Worm (Caenorhabditis elegans) whole organism, mixed stage, embryonic: ENCODE measurements around the gene dph-3.

Experiments
- ceh-43 ChIP-seq: fragments of 200-800 bp; sonication (Bioruptor generic); optimal IDR thresholded peaks from 2 replicates; lab custom pipeline; 2018; ENCODE audit warnings: mild to moderate bottlenecking, missing genetic modification characterization, moderate library complexity, missing compliant biosample characterization
- elt-3 ChIP-seq: fragments of 150-350 bp; optimal IDR thresholded peaks from 2 replicates; lab custom pipeline; 2014; ENCODE audit warnings: missing biosample characterization, missing genetic modification characterization
- lin-13 ChIP-seq: fragments of 150-350 bp; optimal IDR thresholded peaks from 2 replicates; lab custom pipeline; 2014; ENCODE audit warnings: missing biosample characterization, missing genetic modification characterization
- lsy-2 ChIP-seq: fragments of 150-350 bp; optimal IDR thresholded peaks from 2 replicates; lab custom pipeline; 2014; ENCODE audit warnings: missing biosample characterization, missing genetic modification characterization
- mep-1 ChIP-seq: fragments of 150-350 bp; optimal IDR thresholded peaks from 2 replicates; lab custom pipeline; 2017; ENCODE audit warnings: missing biosample characterization, missing genetic modification reagents, missing genetic modification characterization, inconsistent platforms
- unc-62 ChIP-seq: fragments of 150-350 bp; optimal IDR thresholded peaks from 2 replicates; lab custom pipeline; 2014; ENCODE audit warnings: missing biosample characterization, missing genetic modification reagents, missing genetic modification characterization
- zip-8 ChIP-seq: fragments of 150-350 bp; optimal IDR thresholded peaks from 2 replicates; lab custom pipeline; 2014; ENCODE audit warnings: missing biosample characterization, missing genetic modification characterization

ce11 chrIV:9678007-9678406 lies 28.9 kb upstream of the dph-3 start:
- TF ChIP-seq unc-62 (GFP tag; lab: Kevin White, UChicago) (no peak), zip-8 (no peak), mep-1 (tag; lab: Kevin White, UChicago) (no peak), elt-3 (no peak), ceh-43 (GFP tag; lab: Kevin White, UChicago) (no peak), lin-13 (tag; lab: Kevin White, UChicago) (no peak), lsy-2 (tag; lab: Kevin White, UChicago) (no peak)
